Worm (Caenorhabditis elegans): ENCODE results near the gene vps-22.

vps-22 gene

ce11 chrIII:4947352-4947751 lies 14.9 kb downstream of the vps-22 start (continued):
- no peak for TF ChIP-seq F22D6.2 (tag; optimal IDR thresholded peaks at IDR 0.05)
- TF ChIP-seq Y79H2A.3 (GFP tag; conservative IDR thresholded peaks at IDR 0.05), result no peak
- no peak for TF ChIP-seq tlf-1 (GFP tag; optimal IDR thresholded peaks at IDR 0.05)
- TF ChIP-seq dpff-1 (tag; optimal IDR thresholded peaks at IDR 0.05), result no peak
- TF ChIP-seq madf-3 (GFP tag; IDR thresholded peaks at IDR 0.05), result no peak
- TF ChIP-seq hlh-26 (GFP tag; conservative IDR thresholded peaks at IDR 0.05), result no peak
- TF ChIP-seq ceh-91 (GFP tag; IDR thresholded peaks at IDR 0.05), result no peak
- TF ChIP-seq madf-6 (GFP tag; IDR thresholded peaks at IDR 0.05), result peak; percentile 45
- no peak for TF ChIP-seq F37B4.10 (GFP tag; IDR thresholded peaks at IDR 0.05)
- TF ChIP-seq ztf-6 (GFP tag; IDR thresholded peaks at IDR 0.05), result peak; percentile 11; the same call in 1 of the 2 replicates
- no peak for TF ChIP-seq K12H6.12 (tag; optimal IDR thresholded peaks at IDR 0.05)
- TF ChIP-seq rcor-1 (GFP tag; IDR thresholded peaks at IDR 0.05), result 0 out of 2 replicates have a peak, but pooled peaks have one; percentile 15
- TF ChIP-seq lin-26 (GFP tag; IDR thresholded peaks at IDR 0.05), result peak; percentile 48; the same call in 1 of the 2 replicates
- TF ChIP-seq pha-4 (tag; optimal IDR thresholded peaks at IDR 0.05), result no peak
- no peak for TF ChIP-seq F39B2.1 (GFP tag; IDR thresholded peaks at IDR 0.05)
- TF ChIP-seq nfya-1 (tag; optimal IDR thresholded peaks at IDR 0.05; ENCODE audit: borderline replicate concordance, insufficient read depth), result no peak
- no peak for TF ChIP-seq bed-1 (GFP tag; IDR thresholded peaks at IDR 0.05)
- 0 out of 2 replicates have a peak, but pooled peaks have one; percentile 35 for TF ChIP-seq pbrm-1 (GFP tag; IDR thresholded peaks at IDR 0.05)
- no peak for TF ChIP-seq tbp1 (GFP tag; optimal IDR thresholded peaks at IDR 0.05)
- peak; percentile 20 for TF ChIP-seq fkh-3 (tag; optimal IDR thresholded peaks at IDR 0.05)
- TF ChIP-seq chd-7 (tag; optimal IDR thresholded peaks at IDR 0.05), result peak; percentile 56
- no peak for TF ChIP-seq hmg-1.2 (GFP tag; IDR thresholded peaks at IDR 0.05)
- TF ChIP-seq ekl-4 (GFP tag; IDR thresholded peaks at IDR 0.05), result no peak
- peak; percentile 87 for TF ChIP-seq zfh-2 (GFP tag; conservative IDR thresholded peaks at IDR 0.05)
- TF ChIP-seq nhr-27 (tag; optimal IDR thresholded peaks at IDR 0.05), result no peak
- no peak for TF ChIP-seq ets-4 (GFP tag; optimal IDR thresholded peaks at IDR 0.05)
- 0 out of 2 replicates have a peak, but pooled peaks have one; percentile 20 for TF ChIP-seq C17E4.6 (GFP tag; IDR thresholded peaks at IDR 0.05)
- 0 out of 2 replicates have a peak, but pooled peaks have one; percentile 21 for TF ChIP-seq ztf-28 (GFP tag; IDR thresholded peaks at IDR 0.05)
- TF ChIP-seq zim-3 (tag; optimal IDR thresholded peaks at IDR 0.05), result no peak
- TF ChIP-seq B0336.3 (GFP tag; IDR thresholded peaks at IDR 0.05), result peak; percentile 56; the same call in 1 of the 2 replicates
- no peak for TF ChIP-seq repo-1 (tag; optimal IDR thresholded peaks at IDR 0.05)
- peak; percentile 50 for TF ChIP-seq ceh-100 (GFP tag; IDR thresholded peaks at IDR 0.05)
- TF ChIP-seq ccch-3 (GFP tag; optimal IDR thresholded peaks at IDR 0.05), result no peak

ce11 chrIII:4944213-4944612 lies 18.1 kb downstream of the vps-22 start, which contains the start of gene ntl-9:
TSS of gene ntl-9 (plus strand) at chrIII:4944513.
- TF ChIP-seq ztf-6 (GFP tag; IDR thresholded peaks at IDR 0.05) (no peak), ama-1 (optimal IDR thresholded peaks at IDR 0.05) (no peak), ama-1 (GFP tag; optimal IDR thresholded peaks at IDR 0.05) (no peak), F57A8.1 (GFP tag; optimal IDR thresholded peaks at IDR 0.05) (no peak), snpc-1.3 (tag; optimal IDR thresholded peaks at IDR 0.05; ENCODE audit: insufficient read depth) (no peak), ceh-40 (GFP tag; IDR thresholded peaks at IDR 0.05) (no peak), akir-1 (GFP tag; optimal IDR thresholded peaks at IDR 0.05) (no peak), F57C9.4 (tag; optimal IDR thresholded peaks at IDR 0.05) (no peak), hlh-26 (GFP tag; conservative IDR thresholded peaks at IDR 0.05) (no peak), nfya-1 (tag; optimal IDR thresholded peaks at IDR 0.05; ENCODE audit: borderline replicate concordance, insufficient read depth) (no peak), ets-4 (GFP tag; optimal IDR thresholded peaks at IDR 0.05) (no peak), somi-1 (GFP tag; optimal IDR thresholded peaks at IDR 0.05) (no peak), atf-7 (tag; optimal IDR thresholded peaks at IDR 0.05) (no peak), zim-3 (tag; optimal IDR thresholded peaks at IDR 0.05) (no peak), ztf-3 (GFP tag; optimal IDR thresholded peaks at IDR 0.05) (no peak), madf-6 (GFP tag; IDR thresholded peaks at IDR 0.05) (no peak), tlf-1 (GFP tag; optimal IDR thresholded peaks at IDR 0.05) (no peak), ztf-18 (tag; optimal IDR thresholded peaks at IDR 0.05) (no peak), tbp1 (GFP tag; optimal IDR thresholded peaks at IDR 0.05) (no peak)
